Worm (Caenorhabditis elegans) whole organism, early embryonic: ENCODE measurements around the gene mlk-1.

ENCODE experiments used
- B0310.2 ChIP-seq: sonication (generic microtip); optimal IDR thresholded peaks from 2 replicates; lab custom pipeline; 2016; ENCODE audit warnings: mild to moderate bottlenecking, missing genetic modification characterization, missing compliant biosample characterization
- F13C5.2 ChIP-seq: sonication (generic microtip); optimal IDR thresholded peaks from 2 replicates; lab custom pipeline; 2017; ENCODE audit warnings: mild to moderate bottlenecking, missing genetic modification characterization, inconsistent platforms, missing compliant biosample characterization
- aly-1 ChIP-seq: sonication (generic microtip); optimal IDR thresholded peaks from 2 replicates; lab custom pipeline; 2016; ENCODE audit warnings: missing genetic modification characterization, missing compliant biosample characterization
- ama-1 ChIP-seq: fragments of 150-350 bp; optimal IDR thresholded peaks from 2 replicates; lab custom pipeline; 2014
- ceh-13 ChIP-seq: fragments of 200-800 bp; sonication (Bioruptor generic); optimal IDR thresholded peaks from 2 replicates; lab custom pipeline; 2018; ENCODE audit warnings: mild to moderate bottlenecking, missing genetic modification characterization, missing compliant biosample characterization
- ceh-36 ChIP-seq: sonication (generic microtip); optimal IDR thresholded peaks from 2 replicates; lab custom pipeline; 2016; ENCODE audit warnings: missing genetic modification characterization, inconsistent platforms, missing compliant biosample characterization
- ets-7 ChIP-seq: sonication (generic microtip); optimal IDR thresholded peaks from 2 replicates; lab custom pipeline; 2016; ENCODE audit warnings: missing genotype, missing genetic modification characterization, missing compliant biosample characterization
- flt-1 ChIP-seq: fragments of 200-800 bp; sonication (Bioruptor generic); IDR thresholded peaks from 2 replicates; pipeline ENCODE4 v1.3.6; 2022; ENCODE audit warnings: missing genetic modification characterization, missing compliant biosample characterization
- hmbx-1 ChIP-seq: sonication (generic microtip); optimal IDR thresholded peaks from 2 replicates; lab custom pipeline; 2016; ENCODE audit warnings: mild to moderate bottlenecking, missing genetic modification characterization, missing compliant biosample characterization
- hmg-4 ChIP-seq: fragments of 200-800 bp; sonication (Bioruptor generic); optimal IDR thresholded peaks from 2 replicates; lab custom pipeline; 2018; ENCODE audit warnings: mild to moderate bottlenecking, missing genetic modification characterization, missing compliant biosample characterization
- hnd-1 ChIP-seq: sonication (generic microtip); optimal IDR thresholded peaks from 2 replicates; lab custom pipeline; 2016; ENCODE audit warnings: missing genetic modification characterization, missing compliant biosample characterization
- pes-1 ChIP-seq: fragments of 200-800 bp; sonication (Bioruptor generic); IDR thresholded peaks from 2 replicates; pipeline ENCODE4 v1.3.6; 2022; ENCODE audit warnings: missing genetic modification reagents, missing genetic modification characterization, missing compliant biosample characterization
- scrt-1 ChIP-seq: fragments of 200-800 bp; sonication (Bioruptor generic); IDR thresholded peaks from 2 replicates; pipeline ENCODE4 v1.3.6; 2022; ENCODE audit warnings: missing genetic modification characterization, missing compliant biosample characterization
- sea-1 ChIP-seq: fragments of 200-800 bp; sonication (Bioruptor generic); conservative IDR thresholded peaks from 2 replicates; pipeline ENCODE4 v1.3.6; 2022; ENCODE audit warnings: missing genetic modification characterization, missing compliant biosample characterization
- tbx-11 ChIP-seq: fragments of 200-800 bp; sonication (Bioruptor generic); IDR thresholded peaks from 2 replicates; pipeline ENCODE4 v1.3.6; 2022; ENCODE audit warnings: missing genetic modification characterization, missing compliant biosample characterization
- tbx-37 ChIP-seq: fragments of 200-800 bp; sonication (Bioruptor generic); conservative IDR thresholded peaks from 2 replicates; pipeline ENCODE4 v1.3.6; 2022; ENCODE audit warnings: missing genetic modification reagents, missing genetic modification characterization, missing compliant biosample characterization
- tra-4 ChIP-seq: sonication (generic microtip); optimal IDR thresholded peaks from 2 replicates; lab custom pipeline; 2017; ENCODE audit warnings: missing genetic modification characterization, missing compliant biosample characterization

The mlk-1 gene

ce11 chrV:5069440-5069839 lies 4.8 kb upstream of the mlk-1 start, which contains the start of gene Y58A7A.1:
Gene Y58A7A.1, minus strand, starts transcription at chrV:5069540.
- TF ChIP-seq ceh-36 (tag; lab: Kevin White, UChicago) (no peak), ceh-13 (GFP tag; lab: Kevin White, UChicago) (no peak), hmg-4 (GFP tag; lab: Kevin White, UChicago) (no peak), F13C5.2 (tag; lab: Kevin White, UChicago) (no peak), pes-1 (GFP tag; lab: Robert Waterston, UW) (no peak), hmbx-1 (tag; lab: Kevin White, UChicago) (no peak), flt-1 (GFP tag; lab: Robert Waterston, UW) (no peak), tbx-11 (no peak), ama-1 (lab: Kevin White, UChicago) (no peak), aly-1 (tag; lab: Kevin White, UChicago) (no peak), tbx-37 (GFP tag; lab: Robert Waterston, UW) (no peak), sea-1 (GFP tag; lab: Robert Waterston, UW) (no peak), tra-4 (tag; lab: Kevin White, UChicago) (no peak), B0310.2 (tag; lab: Kevin White, UChicago) (no peak), ets-7 (no peak), hnd-1 (no peak), scrt-1 (GFP tag; lab: Robert Waterston, UW) (no peak)

- TF ChIP-seq scrt-1 (GFP tag; lab: Robert Waterston, UW) = no peak
- no peak for TF ChIP-seq F13C5.2 (tag; lab: Kevin White, UChicago)
- no peak for TF ChIP-seq hmbx-1 (tag; lab: Kevin White, UChicago)
- no peak for TF ChIP-seq tbx-37 (GFP tag; lab: Robert Waterston, UW)
- no peak for TF ChIP-seq tbx-11
- no peak for TF ChIP-seq sea-1 (GFP tag; lab: Robert Waterston, UW)
- no peak for TF ChIP-seq hnd-1
- no peak for TF ChIP-seq ceh-13 (GFP tag; lab: Kevin White, UChicago)
- TF ChIP-seq hmg-4 (GFP tag; lab: Kevin White, UChicago) = no peak
- TF ChIP-seq pes-1 (GFP tag; lab: Robert Waterston, UW) = no peak
- TF ChIP-seq ets-7 = no peak
- TF ChIP-seq ama-1 (lab: Kevin White, UChicago) = no peak
- no peak for TF ChIP-seq aly-1 (tag; lab: Kevin White, UChicago)
- TF ChIP-seq ceh-36 (tag; lab: Kevin White, UChicago) = no peak
- no peak for TF ChIP-seq tra-4 (tag; lab: Kevin White, UChicago)
These were observed 2.8 kb upstream of the mlk-1 start for ce11 chrV:5067390-5067789.

ce11 chrV:5053335-5053734 lies 11.3 kb downstream of the mlk-1 start, which contains the start of gene cwp-4:
Gene cwp-4, plus strand, starts transcription at chrV:5053635.
- TF ChIP-seq pes-1 (GFP tag; lab: Robert Waterston, UW) (no peak), hmbx-1 (tag; lab: Kevin White, UChicago) (no peak), F13C5.2 (tag; lab: Kevin White, UChicago) (no peak), ceh-36 (tag; lab: Kevin White, UChicago) (no peak), ets-7 (no peak), sea-1 (GFP tag; lab: Robert Waterston, UW) (no peak), hmg-4 (GFP tag; lab: Kevin White, UChicago) (no peak), hnd-1 (no peak), aly-1 (tag; lab: Kevin White, UChicago) (no peak), ama-1 (lab: Kevin White, UChicago) (no peak), ceh-13 (GFP tag; lab: Kevin White, UChicago) (no peak), tbx-11 (no peak)

- TF ChIP-seq tra-4 (tag; lab: Kevin White, UChicago) (no peak), ama-1 (lab: Kevin White, UChicago) (no peak), scrt-1 (GFP tag; lab: Robert Waterston, UW) (no peak), ceh-13 (GFP tag; lab: Kevin White, UChicago) (no peak), B0310.2 (tag; lab: Kevin White, UChicago) (no peak), ceh-36 (tag; lab: Kevin White, UChicago) (no peak), tbx-37 (GFP tag; lab: Robert Waterston, UW) (no peak), sea-1 (GFP tag; lab: Robert Waterston, UW) (no peak), F13C5.2 (tag; lab: Kevin White, UChicago) (no peak), flt-1 (GFP tag; lab: Robert Waterston, UW) (no peak), aly-1 (tag; lab: Kevin White, UChicago) (no peak)
These were observed 12.4 kb downstream of the mlk-1 start, which contains the start of gene K11D12.12 for ce11 chrV:5052233-5052632. Gene K11D12.12, plus strand, starts transcription at chrV:5052261.

- TF ChIP-seq sea-1 (GFP tag; lab: Robert Waterston, UW) (no peak), ceh-13 (GFP tag; lab: Kevin White, UChicago) (no peak), tra-4 (tag; lab: Kevin White, UChicago) (no peak), pes-1 (GFP tag; lab: Robert Waterston, UW) (no peak), F13C5.2 (tag; lab: Kevin White, UChicago) (no peak), ceh-36 (tag; lab: Kevin White, UChicago) (no peak), hmg-4 (GFP tag; lab: Kevin White, UChicago) (no peak), aly-1 (tag; lab: Kevin White, UChicago) (no peak), hnd-1 (no peak), ama-1 (lab: Kevin White, UChicago) (no peak), flt-1 (GFP tag; lab: Robert Waterston, UW) (no peak), ets-7 (no peak), tbx-37 (GFP tag; lab: Robert Waterston, UW) (no peak), scrt-1 (GFP tag; lab: Robert Waterston, UW) (no peak)
These were observed 14.5 kb downstream of the mlk-1 start for ce11 chrV:5050073-5050599.

- TF ChIP-seq tra-4 (tag; lab: Kevin White, UChicago) = no peak
- no peak for TF ChIP-seq sea-1 (GFP tag; lab: Robert Waterston, UW)
- TF ChIP-seq ceh-13 (GFP tag; lab: Kevin White, UChicago) = no peak
- peak; percentile 85 for TF ChIP-seq scrt-1 (GFP tag; lab: Robert Waterston, UW)
- 0 out of 2 replicates have a peak, but pooled peaks have one; percentile 32 for TF ChIP-seq pes-1 (GFP tag; lab: Robert Waterston, UW)
- 0 out of 2 replicates have a peak, but pooled peaks have one; percentile 20 for TF ChIP-seq flt-1 (GFP tag; lab: Robert Waterston, UW)
- no peak for TF ChIP-seq tbx-11
- no peak for TF ChIP-seq hmbx-1 (tag; lab: Kevin White, UChicago)
- peak; percentile 71 for TF ChIP-seq F13C5.2 (tag; lab: Kevin White, UChicago)
- peak; percentile 15 for TF ChIP-seq hmg-4 (GFP tag; lab: Kevin White, UChicago)
These were observed 15.2 kb downstream of the mlk-1 start, which contains the start of the genes pqn-51 and K11D12.14 for ce11 chrV:5049333-5049942. Gene pqn-51, plus strand, starts transcription at chrV:5049607. Gene K11D12.14, plus strand, starts transcription at chrV:5049636.
